Fruit fly (Drosophila melanogaster) whole organism, wandering third instar larva: ENCODE results near the gene CG7133.

Experiments used
- CG32264 ChIP-seq: fragments of 200-800 bp; sonication (Bioruptor generic); optimal IDR thresholded peaks from 2 replicates; lab custom pipeline; 2016; ENCODE audit warnings: missing biosample characterization, missing genetic modification characterization
- CrebA ChIP-seq: fragments of 200-800 bp; sonication (Bioruptor generic); optimal IDR thresholded peaks from 2 replicates; lab custom pipeline; 2016; ENCODE audit warnings: missing biosample characterization, mild to moderate bottlenecking, missing genetic modification characterization, borderline replicate concordance
- Hr83 ChIP-seq: fragments of 200-300 bp; sonication (Bioruptor generic); optimal IDR thresholded peaks from 2 replicates; lab custom pipeline; 2016; ENCODE audit warnings: missing biosample characterization, mild to moderate bottlenecking, missing genetic modification characterization, moderate library complexity; ENCODE audit not compliant: poor library complexity, severe bottlenecking
- br ChIP-seq: fragments of 200-800 bp; sonication (Bioruptor generic); optimal IDR thresholded peaks from 2 replicates; lab custom pipeline; 2016; ENCODE audit warnings: missing biosample characterization, missing genetic modification characterization
- lola ChIP-seq: fragments of >200 bp; optimal IDR thresholded peaks from 2 replicates; lab custom pipeline; 2017; ENCODE audit warnings: missing biosample characterization, missing genetic modification characterization
- pan ChIP-seq: fragments of >200 bp; optimal IDR thresholded peaks from 2 replicates; lab custom pipeline; 2017

dm6 chr3L:22071687-22072394, 2.5 kb downstream of the CG7133 start, which contains the start of gene CG7139:
- TF ChIP-seq lola (GFP tag; lab: Kevin White, UChicago) (no peak), pan (lab: Kevin White, UChicago) (no peak), CrebA (GFP tag; lab: Kevin White, UChicago) (no peak), CG32264 (GFP tag; lab: Kevin White, UChicago) (no peak), br (GFP tag; lab: Kevin White, UChicago) (peak; percentile 5), Hr83 (no peak)
